Worm (Caenorhabditis elegans) whole organism, early embryonic: ENCODE results near the gene C13C4.6.

ENCODE experiments used
- B0310.2 ChIP-seq: sonication (generic microtip); optimal IDR thresholded peaks from 2 replicates; lab custom pipeline; 2016; ENCODE audit warnings: mild to moderate bottlenecking, missing genetic modification characterization, missing compliant biosample characterization
- F13C5.2 ChIP-seq: sonication (generic microtip); optimal IDR thresholded peaks from 2 replicates; lab custom pipeline; 2017; ENCODE audit warnings: mild to moderate bottlenecking, missing genetic modification characterization, inconsistent platforms, missing compliant biosample characterization
- aly-1 ChIP-seq: sonication (generic microtip); optimal IDR thresholded peaks from 2 replicates; lab custom pipeline; 2016; ENCODE audit warnings: missing genetic modification characterization, missing compliant biosample characterization
- ama-1 ChIP-seq: fragments of 150-350 bp; optimal IDR thresholded peaks from 2 replicates; lab custom pipeline; 2014
- ceh-13 ChIP-seq: fragments of 200-800 bp; sonication (Bioruptor generic); optimal IDR thresholded peaks from 2 replicates; lab custom pipeline; 2018; ENCODE audit warnings: mild to moderate bottlenecking, missing genetic modification characterization, missing compliant biosample characterization
- ceh-36 ChIP-seq: sonication (generic microtip); optimal IDR thresholded peaks from 2 replicates; lab custom pipeline; 2016; ENCODE audit warnings: missing genetic modification characterization, inconsistent platforms, missing compliant biosample characterization
- ets-7 ChIP-seq: sonication (generic microtip); optimal IDR thresholded peaks from 2 replicates; lab custom pipeline; 2016; ENCODE audit warnings: missing genotype, missing genetic modification characterization, missing compliant biosample characterization
- flt-1 ChIP-seq: fragments of 200-800 bp; sonication (Bioruptor generic); IDR thresholded peaks from 2 replicates; pipeline ENCODE4 v1.3.6; 2022; ENCODE audit warnings: missing genetic modification characterization, missing compliant biosample characterization
- hmbx-1 ChIP-seq: sonication (generic microtip); optimal IDR thresholded peaks from 2 replicates; lab custom pipeline; 2016; ENCODE audit warnings: mild to moderate bottlenecking, missing genetic modification characterization, missing compliant biosample characterization
- hmg-4 ChIP-seq: fragments of 200-800 bp; sonication (Bioruptor generic); optimal IDR thresholded peaks from 2 replicates; lab custom pipeline; 2018; ENCODE audit warnings: mild to moderate bottlenecking, missing genetic modification characterization, missing compliant biosample characterization
- hnd-1 ChIP-seq: sonication (generic microtip); optimal IDR thresholded peaks from 2 replicates; lab custom pipeline; 2016; ENCODE audit warnings: missing genetic modification characterization, missing compliant biosample characterization
- pes-1 ChIP-seq: fragments of 200-800 bp; sonication (Bioruptor generic); IDR thresholded peaks from 2 replicates; pipeline ENCODE4 v1.3.6; 2022; ENCODE audit warnings: missing genetic modification reagents, missing genetic modification characterization, missing compliant biosample characterization
- scrt-1 ChIP-seq: fragments of 200-800 bp; sonication (Bioruptor generic); IDR thresholded peaks from 2 replicates; pipeline ENCODE4 v1.3.6; 2022; ENCODE audit warnings: missing genetic modification characterization, missing compliant biosample characterization
- sea-1 ChIP-seq: fragments of 200-800 bp; sonication (Bioruptor generic); conservative IDR thresholded peaks from 2 replicates; pipeline ENCODE4 v1.3.6; 2022; ENCODE audit warnings: missing genetic modification characterization, missing compliant biosample characterization
- tbx-11 ChIP-seq: fragments of 200-800 bp; sonication (Bioruptor generic); IDR thresholded peaks from 2 replicates; pipeline ENCODE4 v1.3.6; 2022; ENCODE audit warnings: missing genetic modification characterization, missing compliant biosample characterization
- tbx-37 ChIP-seq: fragments of 200-800 bp; sonication (Bioruptor generic); conservative IDR thresholded peaks from 2 replicates; pipeline ENCODE4 v1.3.6; 2022; ENCODE audit warnings: missing genetic modification reagents, missing genetic modification characterization, missing compliant biosample characterization
- tra-4 ChIP-seq: sonication (generic microtip); optimal IDR thresholded peaks from 2 replicates; lab custom pipeline; 2017; ENCODE audit warnings: missing genetic modification characterization, missing compliant biosample characterization

Gene C13C4.6

ce11 chrV:12121274-12121673, at the start of gene C13C4.6:
Gene C13C4.6 (plus strand): TSS chrV:12121574.
- TF ChIP-seq scrt-1 (GFP tag; lab: Robert Waterston, UW) (no peak), flt-1 (GFP tag; lab: Robert Waterston, UW) (no peak), hmg-4 (GFP tag; lab: Kevin White, UChicago) (no peak), ceh-13 (no peak), pes-1 (GFP tag; lab: Robert Waterston, UW) (no peak), ets-7 (tag; lab: Kevin White, UChicago) (no peak), F13C5.2 (tag; lab: Kevin White, UChicago) (no peak)

ce11 chrV:12074886-12075285, 46.5 kb upstream of the C13C4.6 start, which contains the start of gene R07B7.6:
Gene R07B7.6 (minus strand): TSS chrV:12074986.
- no peak for TF ChIP-seq hnd-1
- TF ChIP-seq ama-1: no peak
- TF ChIP-seq pes-1 (GFP tag; lab: Robert Waterston, UW): no peak
- no peak for TF ChIP-seq tbx-37 (GFP tag; lab: Robert Waterston, UW)
- TF ChIP-seq aly-1 (tag; lab: Kevin White, UChicago): no peak
- no peak for TF ChIP-seq hmg-4 (GFP tag; lab: Kevin White, UChicago)
- TF ChIP-seq B0310.2: no peak
- no peak for TF ChIP-seq ets-7 (tag; lab: Kevin White, UChicago)
- no peak for TF ChIP-seq tra-4 (tag; lab: Kevin White, UChicago)
- TF ChIP-seq tbx-11 (GFP tag; lab: Robert Waterston, UW): no peak
- TF ChIP-seq ceh-36 (tag; lab: Kevin White, UChicago): no peak
- no peak for TF ChIP-seq F13C5.2 (tag; lab: Kevin White, UChicago)
- no peak for TF ChIP-seq scrt-1 (GFP tag; lab: Robert Waterston, UW)
- no peak for TF ChIP-seq hmbx-1
- TF ChIP-seq ceh-13: no peak
- no peak for TF ChIP-seq flt-1 (GFP tag; lab: Robert Waterston, UW)
- TF ChIP-seq sea-1: no peak

DNA sequence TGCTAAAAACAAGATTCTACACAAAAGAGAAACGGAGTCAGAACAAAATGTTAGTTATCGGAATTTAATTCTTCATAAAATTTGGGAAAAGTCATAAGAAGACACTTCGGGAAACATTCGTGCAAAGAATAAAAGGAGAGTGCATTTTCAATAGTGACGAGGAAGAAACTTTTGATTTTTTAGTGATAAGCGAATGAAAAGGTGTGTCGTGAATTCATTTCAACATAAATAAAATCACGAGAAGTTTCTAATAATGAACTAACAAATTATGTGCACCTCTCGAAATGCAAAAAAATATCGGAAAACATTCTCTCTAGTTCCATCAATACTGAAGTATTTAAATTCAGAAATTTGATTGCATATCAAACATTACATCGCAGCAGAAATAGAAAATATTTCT, 45.4 kb upstream of the C13C4.6 start:
- TF ChIP-seq aly-1 (tag; lab: Kevin White, UChicago) (no peak), ceh-36 (tag; lab: Kevin White, UChicago) (no peak), pes-1 (GFP tag; lab: Robert Waterston, UW) (no peak), F13C5.2 (tag; lab: Kevin White, UChicago) (no peak), tbx-37 (GFP tag; lab: Robert Waterston, UW) (no peak), ceh-13 (no peak), hmg-4 (GFP tag; lab: Kevin White, UChicago) (no peak), ama-1 (no peak), B0310.2 (no peak), hmbx-1 (no peak), tra-4 (tag; lab: Kevin White, UChicago) (no peak), scrt-1 (GFP tag; lab: Robert Waterston, UW) (no peak), ets-7 (tag; lab: Kevin White, UChicago) (no peak), sea-1 (no peak), flt-1 (GFP tag; lab: Robert Waterston, UW) (no peak), hnd-1 (no peak), tbx-11 (GFP tag; lab: Robert Waterston, UW) (no peak)

DNA sequence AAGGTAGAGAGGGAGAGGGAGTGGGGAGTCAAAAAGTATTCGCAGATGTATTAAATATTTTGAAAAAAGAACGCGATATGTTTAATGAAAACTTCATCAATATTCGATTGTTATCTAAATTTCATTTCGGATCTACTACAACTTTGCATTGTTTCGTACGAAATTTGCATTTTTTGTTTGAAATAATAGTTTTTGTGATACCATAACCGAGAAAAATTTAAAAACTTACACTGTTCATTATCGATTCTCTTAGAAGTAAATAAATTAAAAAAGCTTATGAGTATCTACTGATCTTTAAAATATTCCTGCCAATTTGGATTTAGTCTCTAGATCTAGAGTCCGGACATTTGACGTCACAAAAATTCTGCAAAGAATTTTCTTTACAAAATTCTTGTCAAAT, 41.1 kb upstream of the C13C4.6 start, which contains the start of gene R07B7.9:
TSS of gene R07B7.9 (minus strand) at position 101 of the 400 bp plus-strand sequence.
- TF ChIP-seq tra-4 (tag; lab: Kevin White, UChicago): no peak

- TF ChIP-seq F13C5.2 (tag; lab: Kevin White, UChicago) (no peak), ama-1 (no peak), flt-1 (GFP tag; lab: Robert Waterston, UW) (no peak), aly-1 (tag; lab: Kevin White, UChicago) (no peak), tra-4 (tag; lab: Kevin White, UChicago) (no peak), tbx-37 (GFP tag; lab: Robert Waterston, UW) (no peak), hmg-4 (GFP tag; lab: Kevin White, UChicago) (no peak), hmbx-1 (no peak), sea-1 (no peak), pes-1 (GFP tag; lab: Robert Waterston, UW) (no peak), ets-7 (tag; lab: Kevin White, UChicago) (no peak), scrt-1 (GFP tag; lab: Robert Waterston, UW) (no peak), ceh-36 (tag; lab: Kevin White, UChicago) (no peak), B0310.2 (no peak), ceh-13 (no peak), tbx-11 (GFP tag; lab: Robert Waterston, UW) (no peak), hnd-1 (no peak)
Observed at ce11 chrV:12082932-12083331, 38.4 kb upstream of the C13C4.6 start, which contains the start of gene R07B7.10. Gene R07B7.10 (plus strand): TSS chrV:12083216.

ce11 chrV:12084216-12084615, 37.2 kb upstream of the C13C4.6 start, which contains the start of gene R07B7.8:
Gene R07B7.8 (minus strand): TSS chrV:12084316.
- no peak for TF ChIP-seq tbx-11 (GFP tag; lab: Robert Waterston, UW)
- no peak for TF ChIP-seq F13C5.2 (tag; lab: Kevin White, UChicago)
- no peak for TF ChIP-seq hnd-1
- TF ChIP-seq pes-1 (GFP tag; lab: Robert Waterston, UW): no peak
- no peak for TF ChIP-seq scrt-1 (GFP tag; lab: Robert Waterston, UW)
- TF ChIP-seq ets-7 (tag; lab: Kevin White, UChicago): no peak
- no peak for TF ChIP-seq ceh-36 (tag; lab: Kevin White, UChicago)
- no peak for TF ChIP-seq tra-4 (tag; lab: Kevin White, UChicago)
- no peak for TF ChIP-seq tbx-37 (GFP tag; lab: Robert Waterston, UW)
- TF ChIP-seq hmg-4 (GFP tag; lab: Kevin White, UChicago): no peak

DNA sequence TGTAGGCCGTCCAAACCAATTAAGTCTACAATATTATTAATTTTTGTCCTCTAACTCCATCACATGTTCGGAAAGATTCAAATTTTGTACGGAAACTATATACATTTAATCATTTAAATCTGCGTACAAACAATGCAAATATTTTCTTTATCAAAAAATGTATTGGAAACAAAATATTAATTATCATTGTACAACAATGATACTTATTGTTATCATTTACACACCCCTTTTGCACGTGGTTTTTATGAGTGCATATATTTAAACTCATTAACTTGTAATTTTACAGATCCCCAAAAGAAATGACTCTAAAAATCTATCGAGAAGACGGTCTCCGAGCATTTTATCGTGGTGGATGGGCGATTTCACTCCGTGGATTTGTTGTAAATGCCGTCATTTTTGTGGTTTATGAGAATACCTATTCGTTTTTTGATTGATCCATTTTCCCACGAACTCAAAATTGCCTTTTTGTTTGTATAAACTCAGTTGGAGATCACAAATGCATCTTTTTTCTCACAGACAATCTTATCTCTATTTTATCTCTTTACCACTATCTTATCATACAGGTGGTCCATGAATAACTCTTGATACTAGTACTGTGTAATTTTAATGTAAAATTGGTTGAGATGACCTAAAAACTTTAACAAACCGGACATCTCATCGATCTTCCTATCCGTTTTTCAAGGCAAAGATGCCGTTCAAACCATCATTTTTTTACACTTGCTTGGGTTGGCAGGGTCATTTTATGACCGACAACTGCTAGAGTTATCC, 35.3 kb upstream of the C13C4.6 start:
- TF ChIP-seq ets-7 (tag; lab: Kevin White, UChicago) (no peak), hmbx-1 (no peak), hmg-4 (GFP tag; lab: Kevin White, UChicago) (no peak), scrt-1 (GFP tag; lab: Robert Waterston, UW) (no peak), pes-1 (GFP tag; lab: Robert Waterston, UW) (no peak), flt-1 (GFP tag; lab: Robert Waterston, UW) (no peak), aly-1 (tag; lab: Kevin White, UChicago) (no peak), hnd-1 (no peak), B0310.2 (no peak), ceh-36 (tag; lab: Kevin White, UChicago) (no peak), tbx-11 (GFP tag; lab: Robert Waterston, UW) (no peak), F13C5.2 (tag; lab: Kevin White, UChicago) (no peak)
